Worm (Caenorhabditis elegans) whole organism, young adult: ENCODE data around the gene fbxb-117.
A peak's percentile ranks its signal among the peaks of the same experiment; 100 is the strongest.
"Not testable (repeated sequence)": the region's sequence is repeated elsewhere in the genome, so short reads cannot be mapped to it uniquely, and the experiment has no call there.

Source experiments
- D2030.7 ChIP-seq: fragments of 200-800 bp; sonication (Bioruptor generic); IDR thresholded peaks from 2 replicates; pipeline ENCODE4 v1.3.6; 2022; ENCODE audit warnings: missing genetic modification reagents, missing genetic modification characterization, missing compliant biosample characterization
- F49E8.2 ChIP-seq: sonication (generic microtip); optimal IDR thresholded peaks from 3 replicates; lab custom pipeline; 2017; ENCODE audit warnings: missing genetic modification characterization, mild to moderate bottlenecking, missing compliant biosample characterization, antibody characterized with exemption, moderate library complexity; ENCODE audit not compliant: insufficient read depth
- F52B5.7 ChIP-seq: sonication (generic microtip); optimal IDR thresholded peaks from 2 replicates; lab custom pipeline; 2016; ENCODE audit warnings: mild to moderate bottlenecking, missing genetic modification characterization, missing compliant biosample characterization
- F57A8.1 ChIP-seq: fragments of 200-800 bp; sonication (Bioruptor generic); optimal IDR thresholded peaks from 2 replicates; lab custom pipeline; 2018; ENCODE audit warnings: mild to moderate bottlenecking, missing genetic modification characterization, moderate library complexity, missing compliant biosample characterization
- T07F8.4 ChIP-seq: sonication (generic microtip); optimal IDR thresholded peaks from 2 replicates; lab custom pipeline; 2016; ENCODE audit warnings: mild to moderate bottlenecking, missing genetic modification characterization, moderate library complexity, missing compliant biosample characterization
- T26A5.8 ChIP-seq: sonication (generic microtip); optimal IDR thresholded peaks from 2 replicates; lab custom pipeline; 2016; ENCODE audit warnings: missing genetic modification characterization, missing compliant biosample characterization
- Y53G8AR.9 ChIP-seq: fragments of 200-800 bp; sonication (Bioruptor generic); conservative IDR thresholded peaks from 2 replicates; pipeline ENCODE4 v1.3.6; 2022; ENCODE audit warnings: missing genetic modification reagents, missing genetic modification characterization, missing compliant biosample characterization
- Y79H2A.3 ChIP-seq: fragments of 200-800 bp; sonication (Bioruptor generic); conservative IDR thresholded peaks from 2 replicates; pipeline ENCODE4 v1.3.6; 2022; ENCODE audit warnings: missing genetic modification reagents, missing genetic modification characterization, missing compliant biosample characterization
- ama-1 ChIP-seq, 3 experiments: fragments of 150-350 bp in 1 of 3; sonication (generic microtip) in 2 of 3; optimal IDR thresholded peaks; 2 replicates each; lab custom pipeline; 2014 to 2018; ENCODE audit warnings: missing biosample characterization in 2 of 3, missing genetic modification characterization in 2 of 3, missing genetic modification reagents in 2 of 3
- attf-3 ChIP-seq: fragments of 200-800 bp; sonication (Bioruptor generic); conservative IDR thresholded peaks from 2 replicates; pipeline ENCODE4 v1.3.6; 2022; ENCODE audit warnings: missing genetic modification reagents, missing genetic modification characterization, missing compliant biosample characterization
- bed-1 ChIP-seq: fragments of 200-800 bp; sonication (Bioruptor generic); IDR thresholded peaks from 2 replicates; pipeline ENCODE4 v1.3.6; 2022; ENCODE audit warnings: missing genetic modification reagents, missing genetic modification characterization, missing compliant biosample characterization
- ceh-40 ChIP-seq: fragments of 200-800 bp; sonication (Bioruptor generic); IDR thresholded peaks from 2 replicates; pipeline ENCODE4 v1.3.6; 2022; ENCODE audit warnings: missing genetic modification characterization, missing compliant biosample characterization
- die-1 ChIP-seq: sonication (generic microtip); optimal IDR thresholded peaks from 2 replicates; lab custom pipeline; 2016; ENCODE audit warnings: missing genotype, mild to moderate bottlenecking, missing genetic modification characterization, missing compliant biosample characterization
- dox-1 ChIP-seq: fragments of 200-800 bp; sonication (Bioruptor generic); IDR thresholded peaks from 2 replicates; pipeline ENCODE4 v1.3.6; 2022; ENCODE audit warnings: missing genetic modification reagents, missing genetic modification characterization, missing compliant biosample characterization
- dpff-1 ChIP-seq: sonication (generic microtip); optimal IDR thresholded peaks from 2 replicates; lab custom pipeline; 2017; ENCODE audit warnings: mild to moderate bottlenecking, missing genetic modification characterization, missing compliant biosample characterization
- egrh-3 ChIP-seq: fragments of 200-800 bp; sonication (Bioruptor generic); IDR thresholded peaks from 2 replicates; pipeline ENCODE4 v1.3.6; 2022; ENCODE audit warnings: missing genetic modification reagents, missing genetic modification characterization, missing compliant biosample characterization
- him-1 ChIP-seq: sonication (generic microtip); optimal IDR thresholded peaks from 2 replicates; lab custom pipeline; 2016; ENCODE audit warnings: missing genotype, missing genetic modification reagents, missing genetic modification characterization, missing compliant biosample characterization
- hsf-1 ChIP-seq: fragments of 200-800 bp; sonication (Bioruptor generic); IDR thresholded peaks from 2 replicates; pipeline ENCODE4 v1.3.6; 2022; ENCODE audit warnings: missing genetic modification reagents, missing genetic modification characterization, missing compliant biosample characterization
- lsl-1 ChIP-seq: fragments of 200-800 bp; sonication (Bioruptor generic); optimal IDR thresholded peaks from 2 replicates; lab custom pipeline; 2018; ENCODE audit warnings: mild to moderate bottlenecking, missing genetic modification characterization, moderate library complexity, missing compliant biosample characterization
- lsy-27 ChIP-seq: sonication (generic microtip); optimal IDR thresholded peaks from 2 replicates; lab custom pipeline; 2017; ENCODE audit warnings: missing genetic modification characterization, mild to moderate bottlenecking, missing compliant biosample characterization, antibody characterized with exemption, missing genotype, borderline replicate concordance; ENCODE audit not compliant: insufficient read depth
- madf-10 ChIP-seq: sonication (generic microtip); optimal IDR thresholded peaks from 2 replicates; lab custom pipeline; 2016; ENCODE audit warnings: mild to moderate bottlenecking, missing genetic modification characterization, missing compliant biosample characterization
- madf-3 ChIP-seq: fragments of 200-800 bp; sonication (Bioruptor generic); IDR thresholded peaks from 2 replicates; pipeline ENCODE4 v1.3.6; 2022; ENCODE audit warnings: missing genetic modification reagents, missing genetic modification characterization, missing compliant biosample characterization
- nfyb-1 ChIP-seq: fragments of 200-800 bp; sonication (Bioruptor generic); IDR thresholded peaks from 2 replicates; pipeline ENCODE4 v1.3.6; 2022; ENCODE audit warnings: missing genetic modification reagents, missing genetic modification characterization, missing compliant biosample characterization
- nhr-120 ChIP-seq: fragments of 200-800 bp; sonication (Bioruptor generic); IDR thresholded peaks from 2 replicates; pipeline ENCODE4 v1.3.6; 2022; ENCODE audit warnings: missing genetic modification characterization, missing compliant biosample characterization
- snpc-1.1 ChIP-seq: sonication (generic microtip); optimal IDR thresholded peaks from 2 replicates; lab custom pipeline; 2017; ENCODE audit warnings: missing genetic modification characterization, mild to moderate bottlenecking, missing compliant biosample characterization, antibody characterized with exemption, moderate library complexity, missing genotype, missing genetic modification reagents; ENCODE audit not compliant: insufficient read depth
- snpc-1.3 ChIP-seq: sonication (generic microtip); optimal IDR thresholded peaks from 2 replicates; lab custom pipeline; 2017; ENCODE audit warnings: missing genetic modification characterization, mild to moderate bottlenecking, missing compliant biosample characterization, antibody characterized with exemption, moderate library complexity, missing genotype, missing genetic modification reagents; ENCODE audit not compliant: insufficient read depth
- snpc-4 ChIP-seq, 5 experiments: fragments of 150-350 bp in 1 of 5; sonication (generic microtip) in 4 of 5; optimal IDR thresholded peaks; 2 replicates each; lab custom pipeline; 2014 to 2018; ENCODE audit warnings: missing genetic modification characterization in 5 of 5, missing biosample characterization in 3 of 5, antibody characterized with exemption in 2 of 5, mild to moderate bottlenecking in 2 of 5, missing compliant biosample characterization in 2 of 5, missing genotype in 2 of 5, moderate library complexity in 2 of 5, missing genetic modification reagents in 1 of 5
- unc-130 ChIP-seq: sonication (generic microtip); optimal IDR thresholded peaks from 2 replicates; lab custom pipeline; 2016; ENCODE audit warnings: missing genetic modification reagents, missing genetic modification characterization, missing compliant biosample characterization
- unc-62 ChIP-seq: fragments of 150-350 bp; optimal IDR thresholded peaks from 2 replicates; lab custom pipeline; 2014; ENCODE audit warnings: missing biosample characterization, missing genetic modification reagents, missing genetic modification characterization
- zfh-2 ChIP-seq: fragments of 200-800 bp; sonication (Bioruptor generic); conservative IDR thresholded peaks from 2 replicates; pipeline ENCODE4 v1.3.6; 2022; ENCODE audit warnings: missing genetic modification reagents, missing genetic modification characterization, missing compliant biosample characterization

Gene fbxb-117

DNA sequence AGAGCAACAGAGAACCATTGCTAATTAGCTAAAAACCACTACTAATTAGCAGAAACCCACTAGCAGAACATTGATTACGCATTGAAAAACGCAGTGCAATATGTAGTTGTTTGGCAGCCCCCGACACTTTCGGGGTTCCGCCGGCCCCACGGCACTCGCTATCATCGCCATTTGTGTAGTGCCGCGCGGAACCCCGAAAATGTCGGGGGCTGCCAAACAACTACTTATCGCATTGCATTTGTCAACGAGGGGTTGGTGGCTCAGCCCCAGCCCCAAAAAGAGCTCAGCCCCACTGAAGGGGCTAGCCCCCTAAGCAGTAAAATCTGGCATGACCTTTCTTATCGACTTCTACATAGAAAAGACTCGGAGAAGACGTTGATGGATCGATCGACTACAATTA, 23.0 kb upstream of the fbxb-117 start:
- TF ChIP-seq Y79H2A.3 (GFP tag; lab: Robert Waterston, UW) (no peak), dpff-1 (tag; lab: Kevin White, UChicago) (no peak), snpc-4 (GFP tag; optimal IDR thresholded peaks at IDR 0.05; lab: Kevin White, UChicago) (no peak), snpc-4 (tag; optimal IDR thresholded peaks at IDR 0.05; lab: Kevin White, UChicago) (peak in 2 of 4 experiments; percentile 67 to 81), bed-1 (GFP tag; lab: Robert Waterston, UW) (no peak), ceh-40 (no peak), F49E8.2 (tag; lab: Kevin White, UChicago) (no peak), T07F8.4 (tag; lab: Kevin White, UChicago) (no peak), snpc-1.1 (tag; lab: Kevin White, UChicago) (peak; percentile 55), madf-10 (tag; lab: Kevin White, UChicago) (no peak)

ce11 chrV:19260686-19261085, 21.7 kb upstream of the fbxb-117 start:
- TF ChIP-seq madf-3 (GFP tag; lab: Robert Waterston, UW) (no peak), zfh-2 (peak; percentile 44)

- TF ChIP-seq ama-1 (optimal IDR thresholded peaks at IDR 0.05; lab: Kevin White, UChicago) (no peak), ama-1 (GFP tag; optimal IDR thresholded peaks at IDR 0.05; lab: Kevin White, UChicago) (no peak), unc-130 (GFP tag; lab: Kevin White, UChicago) (no peak), die-1 (tag; lab: Kevin White, UChicago) (no peak), T07F8.4 (tag; lab: Kevin White, UChicago) (no peak), F57A8.1 (GFP tag; lab: Kevin White, UChicago) (no peak), lsl-1 (no peak)
Measured at ce11 chrV:19262349-19262748, 20.1 kb upstream of the fbxb-117 start, which contains the start of gene F21D9.2. Gene F21D9.2, minus strand, starts transcription at chrV:19262449.

- not testable (repeated sequence) for TF ChIP-seq attf-3; T26A5.8 (tag; lab: Kevin White, UChicago); lsy-27 (tag; lab: Kevin White, UChicago)
Measured at ce11 chrV:19264148-19264547, 18.3 kb upstream of the fbxb-117 start, which contains the start of gene F21D9.1. Gene F21D9.1, plus strand, starts transcription at chrV:19264448.

DNA sequence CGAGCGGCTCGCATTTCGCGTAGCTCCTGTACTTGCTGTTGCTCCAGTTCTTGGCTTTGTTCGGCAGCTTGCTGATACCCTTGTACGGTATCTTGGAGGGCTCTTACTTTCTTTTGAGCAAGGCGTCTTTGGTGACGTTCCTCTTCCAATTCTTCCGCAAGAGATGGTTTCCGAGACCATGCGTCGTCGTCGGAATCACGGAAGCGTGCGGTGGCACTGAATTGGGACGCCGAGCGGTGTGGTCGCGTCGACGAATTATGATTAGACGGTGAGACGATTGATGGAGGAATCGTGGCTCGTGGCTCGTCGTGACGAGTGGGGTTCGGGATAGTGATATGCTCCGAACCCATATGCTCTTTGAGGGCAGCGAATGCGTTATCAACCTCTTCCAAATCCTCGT, 6.1 kb upstream of the fbxb-117 start:
- TF ChIP-seq nhr-120 (GFP tag; lab: Robert Waterston, UW): 0 out of 2 replicates have a peak, but pooled peaks have one; percentile 58
- TF ChIP-seq die-1 (tag; lab: Kevin White, UChicago): no peak

ce11 chrV:19278488-19278887, 3.9 kb upstream of the fbxb-117 start:
- no peak for TF ChIP-seq nfyb-1 (GFP tag; lab: Robert Waterston, UW)
- no peak for TF ChIP-seq snpc-4 (GFP tag; optimal IDR thresholded peaks at IDR 0.05; lab: Kevin White, UChicago)
- TF ChIP-seq snpc-4 (tag; optimal IDR thresholded peaks at IDR 0.05; lab: Kevin White, UChicago): no peak
- TF ChIP-seq madf-3 (GFP tag; lab: Robert Waterston, UW): no peak
- TF ChIP-seq dox-1 (GFP tag; lab: Robert Waterston, UW): no peak
- TF ChIP-seq egrh-3: peak; percentile 23; the same call in 1 of the 2 replicates
- TF ChIP-seq F52B5.7 (tag; lab: Kevin White, UChicago): no peak
- no peak for TF ChIP-seq nhr-120 (GFP tag; lab: Robert Waterston, UW)
- peak; percentile 63; the same call in 1 of the 2 replicates for TF ChIP-seq zfh-2
- no peak for TF ChIP-seq hsf-1 (GFP tag; lab: Robert Waterston, UW)
- no peak for TF ChIP-seq him-1 (tag; lab: Kevin White, UChicago)
- no peak for TF ChIP-seq snpc-1.3 (tag; lab: Kevin White, UChicago)
- TF ChIP-seq ceh-40: no peak
- no peak for TF ChIP-seq Y53G8AR.9 (GFP tag; lab: Robert Waterston, UW)
- TF ChIP-seq D2030.7 (GFP tag; lab: Robert Waterston, UW): no peak
- no peak for TF ChIP-seq F49E8.2 (tag; lab: Kevin White, UChicago)
- no peak for TF ChIP-seq unc-62 (GFP tag; lab: Kevin White, UChicago)
- TF ChIP-seq madf-10 (tag; lab: Kevin White, UChicago): no peak
- TF ChIP-seq, all 124 proteins: peak for 2
